Worm (Caenorhabditis elegans) whole organism, L4 larva: Measurements from ENCODE around the gene Y46D2A.1.

Experiments
- ama-1 ChIP-seq: fragments of 150-350 bp; optimal IDR thresholded peaks from 2 replicates; lab custom pipeline; 2014; ENCODE audit warnings: inconsistent platforms, mixed read lengths
- egl-27 ChIP-seq: sonication (generic microtip); optimal IDR thresholded peaks from 3 replicates; lab custom pipeline; 2017; ENCODE audit warnings: missing biosample characterization, missing genetic modification reagents, missing genetic modification characterization
- fkh-10 ChIP-seq: fragments of 150-350 bp; optimal IDR thresholded peaks from 2 replicates; lab custom pipeline; 2014; ENCODE audit warnings: missing biosample characterization, missing genetic modification reagents, missing genetic modification characterization
- nhr-11 ChIP-seq: fragments of 150-350 bp; optimal IDR thresholded peaks from 2 replicates; lab custom pipeline; 2014; ENCODE audit warnings: missing biosample characterization, missing genetic modification characterization
- nhr-25 ChIP-seq: sonication (generic microtip); optimal IDR thresholded peaks from 2 replicates; lab custom pipeline; 2017; ENCODE audit warnings: missing genetic modification characterization, mild to moderate bottlenecking, missing compliant biosample characterization, antibody characterized with exemption, moderate library complexity, borderline replicate concordance; ENCODE audit not compliant: insufficient read depth
- nhr-28 ChIP-seq: fragments of 150-350 bp; optimal IDR thresholded peaks from 2 replicates; lab custom pipeline; 2014; ENCODE audit warnings: missing biosample characterization, missing genetic modification characterization

DNA sequence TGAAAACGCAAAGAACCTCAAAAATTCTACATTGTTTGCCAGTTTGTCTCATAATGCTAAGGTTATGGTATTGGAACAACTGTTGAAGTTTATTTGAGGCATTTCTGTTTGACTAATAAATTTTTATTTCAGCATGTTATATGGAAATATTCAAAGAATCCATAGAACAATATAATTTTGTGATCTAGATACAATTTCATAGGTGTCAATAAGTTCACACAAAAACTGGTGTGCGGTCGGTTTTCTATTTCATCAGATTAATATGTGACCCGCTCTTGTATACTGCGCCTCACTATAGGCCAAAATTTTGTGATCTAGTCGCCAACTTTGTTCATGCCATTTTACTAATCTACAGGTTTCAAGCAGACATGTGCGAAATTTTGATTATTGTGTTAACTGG lies 22.9 kb upstream of the Y46D2A.1 start, which contains the start of gene btb-22:
- TF ChIP-seq ama-1 (lab: Kevin White, UChicago) (no peak), fkh-10 (GFP tag; lab: Kevin White, UChicago) (no peak), nhr-28 (tag; lab: Kevin White, UChicago) (no peak), nhr-25 (tag; lab: Kevin White, UChicago) (no peak), nhr-11 (tag; lab: Kevin White, UChicago) (no peak), egl-27 (no peak)
